Fruit fly (Drosophila melanogaster) whole organism, embryonic: Measurements from ENCODE around the gene CG43938.

ENCODE experiments used
- CG10565 ChIP-seq: fragments of 200-800 bp; sonication (Bioruptor generic); optimal IDR thresholded peaks from 3 replicates; lab custom pipeline; 2016; ENCODE audit warnings: missing biosample characterization, mild to moderate bottlenecking, missing genetic modification characterization
- CG12236 ChIP-seq: fragments of 200-800 bp; sonication (Bioruptor generic); optimal IDR thresholded peaks from 2 replicates; lab custom pipeline; 2016; ENCODE audit warnings: missing biosample characterization, missing genetic modification characterization
- CG1233 ChIP-seq: fragments of 200-800 bp; sonication (Bioruptor generic); optimal IDR thresholded peaks from 4 replicates; lab custom pipeline; 2018; ENCODE audit warnings: missing biosample characterization, mild to moderate bottlenecking, missing genetic modification characterization
- CG13894 ChIP-seq: fragments of 200-800 bp; sonication (Bioruptor generic); optimal IDR thresholded peaks from 3 replicates; lab custom pipeline; 2018; ENCODE audit warnings: missing biosample characterization, mild to moderate bottlenecking, missing genetic modification characterization, moderate library complexity
- CG17186 ChIP-seq: fragments of 200-800 bp; sonication (Bioruptor generic); optimal IDR thresholded peaks from 3 replicates; lab custom pipeline; 2017; ENCODE audit warnings: missing biosample characterization, missing genetic modification reagents, missing genetic modification characterization
- CG1832 ChIP-seq: fragments of 200-800 bp; sonication (Bioruptor generic); optimal IDR thresholded peaks from 2 replicates; lab custom pipeline; 2017; ENCODE audit warnings: missing biosample characterization, mild to moderate bottlenecking, missing genetic modification characterization, inconsistent platforms
- CG42726 ChIP-seq: fragments of 200-800 bp; sonication (Bioruptor generic); IDR thresholded peaks from 2 replicates; pipeline ENCODE4 v1.3.6; 2022; ENCODE audit warnings: missing biosample characterization, missing genetic modification characterization; ENCODE audit not compliant: partially characterized antibody
- CG6254 ChIP-seq: fragments of 200-800 bp; sonication (Bioruptor generic); optimal IDR thresholded peaks from 3 replicates; lab custom pipeline; 2017; ENCODE audit warnings: mild to moderate bottlenecking, missing biosample characterization, missing genetic modification reagents, missing genetic modification characterization
- CG6791 ChIP-seq: fragments of 200-800 bp; sonication (Bioruptor generic); IDR thresholded peaks from 3 replicates; pipeline ENCODE4 v1.3.6; 2022; ENCODE audit warnings: missing biosample characterization, missing genetic modification characterization; ENCODE audit not compliant: partially characterized antibody
- CG6813 ChIP-seq: fragments of 200-800 bp; sonication (Bioruptor generic); optimal IDR thresholded peaks from 2 replicates; lab custom pipeline; 2017; ENCODE audit warnings: missing biosample characterization, missing genetic modification characterization, mild to moderate bottlenecking, moderate library complexity, missing genetic modification reagents
- CG8388 ChIP-seq: fragments of 200-800 bp; sonication (Bioruptor generic); optimal IDR thresholded peaks from 2 replicates; lab custom pipeline; 2019; ENCODE audit warnings: missing biosample characterization, mild to moderate bottlenecking, missing genetic modification characterization, moderate library complexity
- CG9437 ChIP-seq: fragments of 200-800 bp; sonication (Bioruptor generic); optimal IDR thresholded peaks from 2 replicates; lab custom pipeline; 2018; ENCODE audit warnings: missing biosample characterization, mild to moderate bottlenecking, missing genetic modification characterization
- CG9817 ChIP-seq: fragments of 200-800 bp; sonication (Bioruptor generic); optimal IDR thresholded peaks from 2 replicates; lab custom pipeline; 2018; ENCODE audit warnings: missing biosample characterization, mild to moderate bottlenecking, missing genetic modification characterization, moderate library complexity
- Camta ChIP-seq: fragments of 200-800 bp; sonication (Bioruptor generic); optimal IDR thresholded peaks from 2 replicates; lab custom pipeline; 2016; ENCODE audit warnings: missing biosample characterization, missing genetic modification characterization
- CrebB ChIP-seq: fragments of 200-800 bp; sonication (Bioruptor generic); optimal IDR thresholded peaks from 3 replicates; lab custom pipeline; 2018; ENCODE audit warnings: missing biosample characterization, mild to moderate bottlenecking, missing genetic modification characterization
- D ChIP-seq, 2 experiments: fragments of 200-800 bp in 1 of 2; fragments of >200 bp in 1 of 2; sonication (Bioruptor generic) in 1 of 2; optimal IDR thresholded peaks; 2 replicates in 1 of 2; 3 replicates in 1 of 2; lab custom pipeline; 2017; ENCODE audit warnings: mild to moderate bottlenecking in 1 of 2, missing biosample characterization in 1 of 2, missing genetic modification characterization in 1 of 2, missing genetic modification reagents in 1 of 2
- D19B ChIP-seq: fragments of 200-800 bp; sonication (Bioruptor generic); optimal IDR thresholded peaks from 2 replicates; lab custom pipeline; 2017; ENCODE audit warnings: missing biosample characterization, mild to moderate bottlenecking, missing genetic modification characterization
- Deaf1 ChIP-seq: fragments of 200-800 bp; optimal IDR thresholded peaks from 3 replicates; lab custom pipeline; 2019; ENCODE audit warnings: missing biosample characterization, mild to moderate bottlenecking, missing genetic modification characterization, moderate library complexity
- Ets65A ChIP-seq: fragments of 200-800 bp; sonication (Bioruptor generic); peaks from one replicate; lab custom pipeline; 2016; ENCODE audit warnings: missing biosample characterization, missing genetic modification characterization
- Hmx ChIP-seq: fragments of 200-800 bp; sonication (Bioruptor generic); optimal IDR thresholded peaks from 2 replicates; lab custom pipeline; 2016; ENCODE audit warnings: missing biosample characterization, missing genetic modification characterization
- MBD-R2 ChIP-seq: fragments of 200-800 bp; sonication (Bioruptor generic); IDR thresholded peaks from 2 replicates; pipeline ENCODE4 v1.3.6; 2022; ENCODE audit warnings: missing biosample characterization, missing genetic modification characterization
- MTF-1 ChIP-seq: fragments of 200-800 bp; sonication (Bioruptor generic); optimal IDR thresholded peaks from 2 replicates; lab custom pipeline; 2018; ENCODE audit warnings: missing biosample characterization, mild to moderate bottlenecking, missing genetic modification characterization, borderline replicate concordance
- Nf-YC ChIP-seq: fragments of 200-800 bp; optimal IDR thresholded peaks from 3 replicates; lab custom pipeline; 2019; ENCODE audit warnings: missing biosample characterization, mild to moderate bottlenecking, missing genetic modification characterization, moderate library complexity
- PHDP ChIP-seq: fragments of 200-800 bp; sonication (Bioruptor generic); optimal IDR thresholded peaks from 3 replicates; lab custom pipeline; 2018; ENCODE audit warnings: missing biosample characterization, mild to moderate bottlenecking, missing genetic modification characterization, moderate library complexity
- Pdp1 ChIP-seq, 2 experiments: fragments of 200-800 bp; sonication (Bioruptor generic); optimal IDR thresholded peaks; 3 replicates each; lab custom pipeline; 2016; ENCODE audit warnings: missing biosample characterization in 2 of 2, missing genetic modification characterization in 2 of 2, mild to moderate bottlenecking in 1 of 2, moderate library complexity in 1 of 2
- Ravus ChIP-seq: fragments of 200-800 bp; sonication (Bioruptor generic); IDR thresholded peaks from 2 replicates; pipeline ENCODE4 v1.3.6; 2022; ENCODE audit warnings: missing biosample characterization, missing genetic modification characterization
- Rx ChIP-seq: fragments of 200-800 bp; sonication (Bioruptor generic); IDR thresholded peaks from 2 replicates; pipeline ENCODE4 v1.3.6; 2022; ENCODE audit warnings: missing biosample characterization, missing genetic modification characterization
- Scr ChIP-seq: fragments of 200-800 bp; sonication (Bioruptor generic); IDR thresholded peaks from 2 replicates; pipeline ENCODE4 v1.3.6; 2022; ENCODE audit warnings: missing biosample characterization, missing genetic modification characterization; ENCODE audit not compliant: partially characterized antibody
- Ssrp ChIP-seq: fragments of 200-800 bp; sonication (Bioruptor generic); optimal IDR thresholded peaks from 2 replicates; lab custom pipeline; 2018; ENCODE audit warnings: missing biosample characterization, mild to moderate bottlenecking, missing genetic modification characterization, moderate library complexity
- Taf1 ChIP-seq: fragments of 200-800 bp; sonication (Bioruptor generic); IDR thresholded peaks from 2 replicates; pipeline ENCODE4 v1.3.6; 2022; ENCODE audit warnings: missing biosample characterization, missing genetic modification characterization
- YL-1 ChIP-seq: fragments of 200-800 bp; sonication (Bioruptor generic); optimal IDR thresholded peaks from 3 replicates; lab custom pipeline; 2017; ENCODE audit warnings: missing biosample characterization, mild to moderate bottlenecking, missing genetic modification characterization
- ab ChIP-seq: fragments of 200-800 bp; sonication (Bioruptor generic); optimal IDR thresholded peaks from 2 replicates; lab custom pipeline; 2016; ENCODE audit warnings: missing biosample characterization, missing genetic modification characterization
- ap ChIP-seq: fragments of 200-800 bp; sonication (Bioruptor generic); IDR thresholded peaks from 2 replicates; pipeline ENCODE4 v1.3.6; 2022; ENCODE audit warnings: missing biosample characterization, missing genetic modification characterization
- az2 ChIP-seq: fragments of 200-800 bp; sonication (Bioruptor generic); optimal IDR thresholded peaks from 3 replicates; lab custom pipeline; 2016; ENCODE audit warnings: missing biosample characterization, missing genetic modification characterization
- bowl ChIP-seq: fragments of 200-800 bp; sonication (Bioruptor generic); IDR thresholded peaks from 2 replicates; pipeline ENCODE4 v1.3.6; 2022; ENCODE audit warnings: missing biosample characterization, missing genetic modification characterization
- ci ChIP-seq: fragments of 200-800 bp; sonication (Bioruptor generic); IDR thresholded peaks from 3 replicates; pipeline ENCODE4 v1.3.6; 2022; ENCODE audit warnings: missing biosample characterization, missing genetic modification characterization
- ftz-f1 ChIP-seq: fragments of 200-800 bp; sonication (Bioruptor generic); optimal IDR thresholded peaks from 2 replicates; lab custom pipeline; 2016; ENCODE audit warnings: missing biosample characterization, missing genetic modification characterization
- gce ChIP-seq: fragments of 200-800 bp; sonication (Bioruptor generic); IDR thresholded peaks from 3 replicates; pipeline ENCODE4 v1.3.6; 2022; ENCODE audit warnings: missing biosample characterization, missing genetic modification characterization
- gro ChIP-seq: fragments of 200-800 bp; sonication (Bioruptor generic); optimal IDR thresholded peaks from 2 replicates; lab custom pipeline; 2016; ENCODE audit warnings: missing biosample characterization, missing genetic modification characterization
- nerfin-2 ChIP-seq: fragments of 200-800 bp; sonication (Bioruptor generic); IDR thresholded peaks from 2 replicates; pipeline ENCODE4 v1.3.6; 2022; ENCODE audit warnings: missing biosample characterization, missing genetic modification characterization; ENCODE audit not compliant: partially characterized antibody
- pita ChIP-seq: fragments of 200-800 bp; sonication (Bioruptor generic); optimal IDR thresholded peaks from 2 replicates; lab custom pipeline; 2017; ENCODE audit warnings: missing biosample characterization, mild to moderate bottlenecking, missing genetic modification characterization
- sc ChIP-seq, 3 experiments: fragments of >200 bp in 2 of 3; fragments of 200-800 bp in 1 of 3; sonication (Bioruptor generic) in 1 of 3; optimal IDR thresholded peaks; 2 replicates in 2 of 3; 3 replicates in 1 of 3; lab custom pipeline; 2017; ENCODE audit warnings: mild to moderate bottlenecking in 1 of 3, missing biosample characterization in 1 of 3, missing genetic modification characterization in 1 of 3, missing genetic modification reagents in 1 of 3
- sens ChIP-seq: fragments of 200-800 bp; sonication (Bioruptor generic); peaks from one replicate; lab custom pipeline; 2016; ENCODE audit warnings: missing biosample characterization, missing genetic modification characterization
- slou ChIP-seq: fragments of 200-800 bp; sonication (Bioruptor generic); optimal IDR thresholded peaks from 3 replicates; lab custom pipeline; 2016; ENCODE audit warnings: missing biosample characterization, missing genetic modification characterization
- sob ChIP-seq: fragments of 200-800 bp; sonication (Bioruptor generic); IDR thresholded peaks from 2 replicates; pipeline ENCODE4 v1.3.6; 2022; ENCODE audit warnings: missing biosample characterization, missing genetic modification characterization
- stc ChIP-seq: fragments of 200-800 bp; sonication (Bioruptor generic); IDR thresholded peaks from 2 replicates; pipeline ENCODE4 v1.3.6; 2022; ENCODE audit warnings: missing biosample characterization, missing genetic modification characterization
- tna ChIP-seq: fragments of 200-800 bp; sonication (Bioruptor generic); IDR thresholded peaks from 2 replicates; pipeline ENCODE4 v1.3.6; 2022; ENCODE audit warnings: missing biosample characterization, missing genetic modification characterization; ENCODE audit not compliant: partially characterized antibody
- trem ChIP-seq: fragments of 200-800 bp; optimal IDR thresholded peaks from 3 replicates; lab custom pipeline; 2019; ENCODE audit warnings: missing biosample characterization, mild to moderate bottlenecking, missing genetic modification characterization, moderate library complexity
- trh ChIP-seq: fragments of 200-800 bp; sonication (Bioruptor generic); optimal IDR thresholded peaks from 2 replicates; lab custom pipeline; 2016; ENCODE audit warnings: missing biosample characterization, missing genetic modification characterization
- zfh1 ChIP-seq: fragments of 200-800 bp; sonication (Bioruptor generic); IDR thresholded peaks from 3 replicates; pipeline ENCODE4 v1.3.6; 2022; ENCODE audit warnings: missing biosample characterization, missing genetic modification characterization

Gene CG43938

dm6 chr3L:21099908-21100307 is 21.5 kb upstream of the CG43938 start (continued):
- TF ChIP-seq CG1233 (GFP tag; lab: Kevin White, UChicago) (no peak), ftz-f1 (no peak), Scr (GFP tag; lab: Robert Waterston, UW) (no peak), trh (GFP tag; lab: Kevin White, UChicago) (no peak), Nf-YC (peak; percentile 24), CG13894 (peak; percentile 44), sc (optimal IDR thresholded peaks at IDR 0.05; lab: Kevin White, UChicago) (no peak), sc (GFP tag; optimal IDR thresholded peaks at IDR 0.05; lab: Kevin White, UChicago) (no peak), CG17186 (GFP tag; lab: Kevin White, UChicago) (no peak), nerfin-2 (GFP tag; lab: Robert Waterston, UW) (no peak), YL-1 (no peak), CrebB (tag; lab: Kevin White, UChicago) (no peak), MBD-R2 (GFP tag; lab: Robert Waterston, UW) (no peak), CG1832 (GFP tag; lab: Kevin White, UChicago) (no peak), gro (peak; percentile 19), tna (GFP tag; lab: Robert Waterston, UW) (no peak), Pdp1 (GFP tag; optimal IDR thresholded peaks at IDR 0.05; lab: Kevin White, UChicago) (no peak), Hmx (GFP tag; lab: Kevin White, UChicago) (no peak), Deaf1 (peak; percentile 90), CG12236 (GFP tag; lab: Kevin White, UChicago) (no peak), CG6813 (GFP tag; lab: Kevin White, UChicago) (no peak), Taf1 (GFP tag; lab: Robert Waterston, UW) (no peak), zfh1 (GFP tag; lab: Robert Waterston, UW) (no peak), bowl (GFP tag; lab: Robert Waterston, UW) (no peak), sob (GFP tag; lab: Robert Waterston, UW) (no peak), CG6254 (GFP tag; lab: Kevin White, UChicago) (no peak), CG9817 (tag; lab: Kevin White, UChicago) (no peak), D (optimal IDR thresholded peaks at IDR 0.05; lab: Kevin White, UChicago) (no peak), D (GFP tag; optimal IDR thresholded peaks at IDR 0.05; lab: Kevin White, UChicago) (no peak), CG9437 (GFP tag; lab: Kevin White, UChicago) (no peak), Ssrp (tag; lab: Kevin White, UChicago) (no peak), sens (GFP tag; lab: Kevin White, UChicago) (no peak), CG42726 (peak; percentile 59), trem (no peak), Rx (GFP tag; lab: Robert Waterston, UW) (no peak), ci (GFP tag; lab: Robert Waterston, UW) (peak; percentile 52; the same call in 2 of the 3 replicates), CG10565 (GFP tag; lab: Kevin White, UChicago) (no peak), stc (no peak), CG6791 (GFP tag; lab: Robert Waterston, UW) (no peak), ab (no peak), MTF-1 (GFP tag; lab: Kevin White, UChicago) (no peak), pita (no peak), ap (peak; percentile 14; the same call in 1 of the 2 replicates), gce (peak; percentile 56; the same call in 1 of the 3 replicates), Ets65A (GFP tag; lab: Kevin White, UChicago) (no peak), Ravus (GFP tag; lab: Robert Waterston, UW) (no peak), Camta (GFP tag; lab: Kevin White, UChicago) (no peak), slou (no peak), PHDP (tag; lab: Kevin White, UChicago) (no peak), D19B (GFP tag; lab: Kevin White, UChicago) (no peak), az2 (GFP tag; lab: Kevin White, UChicago) (no peak), CG8388 (no peak)
